Fruit fly (Drosophila melanogaster) whole organism, prepupa: ENCODE data around the gene chas.

Experiments
- CG11902 ChIP-seq: fragments of 200-800 bp; sonication (Bioruptor generic); optimal IDR thresholded peaks from 3 replicates; lab custom pipeline; 2016; ENCODE audit warnings: missing biosample characterization, missing genetic modification characterization
- CG32006 ChIP-seq: fragments of 200-800 bp; sonication (Bioruptor generic); optimal IDR thresholded peaks from 3 replicates; lab custom pipeline; 2017; ENCODE audit warnings: missing biosample characterization, mild to moderate bottlenecking, missing genetic modification characterization
- CG3919 ChIP-seq: fragments of 200-800 bp; sonication (Bioruptor generic); optimal IDR thresholded peaks from 3 replicates; lab custom pipeline; 2016; ENCODE audit warnings: missing biosample characterization, missing genetic modification characterization
- CG6808 ChIP-seq: fragments of 200-800 bp; sonication (Bioruptor generic); optimal IDR thresholded peaks from 3 replicates; lab custom pipeline; 2017; ENCODE audit warnings: missing biosample characterization, missing genetic modification characterization, mild to moderate bottlenecking, moderate library complexity, missing genetic modification reagents
- Ets21C ChIP-seq: fragments of 200-800 bp; sonication (Bioruptor generic); optimal IDR thresholded peaks from 3 replicates; lab custom pipeline; 2016; ENCODE audit warnings: missing biosample characterization, missing genetic modification characterization
- Hr39 ChIP-seq: fragments of 200-800 bp; sonication (Bioruptor generic); optimal IDR thresholded peaks from 2 replicates; lab custom pipeline; 2016; ENCODE audit warnings: missing biosample characterization, missing genetic modification characterization
- OdsH ChIP-seq: fragments of 200-800 bp; sonication (Bioruptor generic); optimal IDR thresholded peaks from 3 replicates; lab custom pipeline; 2016; ENCODE audit warnings: missing biosample characterization, missing genetic modification characterization
- Sox102F ChIP-seq: fragments of 200-800 bp; sonication (Bioruptor generic); optimal IDR thresholded peaks from 2 replicates; lab custom pipeline; 2016; ENCODE audit warnings: missing biosample characterization, mild to moderate bottlenecking, missing genetic modification characterization
- cyc ChIP-seq: fragments of 200-800 bp; sonication (Bioruptor generic); optimal IDR thresholded peaks from 3 replicates; lab custom pipeline; 2016; ENCODE audit warnings: missing biosample characterization, missing genetic modification characterization
- lz ChIP-seq: fragments of 200-800 bp; sonication (Bioruptor generic); optimal IDR thresholded peaks from 3 replicates; lab custom pipeline; 2016; ENCODE audit warnings: missing biosample characterization, missing genetic modification characterization

DNA sequence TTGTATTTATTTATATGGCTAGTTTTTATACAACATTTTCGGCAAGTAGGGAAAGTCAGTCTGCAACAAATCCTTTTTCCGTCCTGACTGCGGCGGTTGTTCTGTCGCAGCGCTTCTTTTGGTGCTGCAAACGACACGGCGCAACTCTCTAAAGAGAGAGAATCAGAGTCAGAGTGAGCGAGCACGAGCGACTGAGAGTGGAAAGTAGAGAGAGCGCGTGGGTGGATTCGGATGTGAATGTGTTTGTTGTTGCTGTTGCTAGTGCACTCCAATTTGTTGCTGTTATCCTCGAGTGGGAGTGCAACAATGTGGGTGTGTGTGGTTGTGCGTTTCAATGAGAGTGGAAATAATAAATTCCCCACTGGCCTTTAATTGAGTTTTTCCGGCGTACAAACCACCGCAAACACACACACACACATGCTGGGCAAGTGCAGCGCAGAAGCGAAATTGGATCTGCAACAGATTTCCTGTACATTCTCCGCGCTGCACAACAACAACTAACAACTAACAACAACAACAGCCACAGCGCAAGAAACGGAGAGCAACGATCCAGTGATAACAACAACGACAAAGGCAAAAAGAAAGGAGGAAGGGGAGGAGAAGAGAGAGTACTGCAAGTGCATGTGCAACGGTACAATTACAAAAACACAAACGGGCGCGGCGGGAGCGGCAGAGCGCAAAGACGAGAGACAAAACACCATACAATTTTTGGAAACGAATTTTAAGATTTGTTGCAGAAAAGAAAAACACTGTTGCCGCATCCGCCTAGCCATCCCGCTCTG lies 47.1 kb downstream of the chas start:
- TF ChIP-seq Sox102F (GFP tag; lab: Kevin White, UChicago) (no peak), Hr39 (GFP tag; lab: Kevin White, UChicago) (no peak), CG32006 (GFP tag; lab: Kevin White, UChicago) (no peak), Ets21C (GFP tag; lab: Kevin White, UChicago) (no peak), CG11902 (GFP tag; lab: Kevin White, UChicago) (no peak), CG3919 (GFP tag; lab: Kevin White, UChicago) (no peak), lz (no peak), CG6808 (no peak), cyc (GFP tag; lab: Kevin White, UChicago) (no peak), OdsH (GFP tag; lab: Kevin White, UChicago) (no peak)
